Worm (Caenorhabditis elegans): ENCODE measurements around the gene rabr-1.
A peak's percentile ranks its signal among the peaks of the same experiment; 100 is the strongest.

The rabr-1 gene

ce11 chrX:2515224-2515623 is 19.2 kb downstream of the rabr-1 start, which contains the start of gene syg-1:
Gene syg-1, minus strand, starts transcription at chrX:2515324.
- TF ChIP-seq nhr-76 (tag; optimal IDR thresholded peaks at IDR 0.05) = no peak
- no peak for TF ChIP-seq pha-4 (tag; optimal IDR thresholded peaks at IDR 0.05)
- no peak for TF ChIP-seq ceh-43 (GFP tag; optimal IDR thresholded peaks at IDR 0.05)
- no peak for TF ChIP-seq ham-2 (GFP tag; optimal IDR thresholded peaks at IDR 0.05)
- no peak for TF ChIP-seq ceh-83 (GFP tag; optimal IDR thresholded peaks at IDR 0.05)
- no peak for TF ChIP-seq drap-1 (GFP tag; optimal IDR thresholded peaks at IDR 0.05)
- TF ChIP-seq unc-62 (GFP tag; optimal IDR thresholded peaks at IDR 0.05) = no peak
- no peak for TF ChIP-seq nhr-12 (tag; optimal IDR thresholded peaks at IDR 0.05)
- TF ChIP-seq M03D4.4 (tag; optimal IDR thresholded peaks at IDR 0.05) = no peak
- no peak for TF ChIP-seq snpc-4 (tag; optimal IDR thresholded peaks at IDR 0.05)

ce11 chrX:2516949-2517696 is 21.1 kb downstream of the rabr-1 start:
- no peak for TF ChIP-seq sem-2 (GFP tag; optimal IDR thresholded peaks at IDR 0.05)
- peak; percentile 75 for TF ChIP-seq ces-1 (GFP tag; optimal IDR thresholded peaks at IDR 0.05)

- peak; percentile 97 for TF ChIP-seq hlh-1 (tag; optimal IDR thresholded peaks at IDR 0.05)
- TF ChIP-seq unc-62 (GFP tag; optimal IDR thresholded peaks at IDR 0.05) = peak; percentile 32
- no peak for TF ChIP-seq snpc-4 (tag; optimal IDR thresholded peaks at IDR 0.05)
- TF ChIP-seq unc-120 (tag; optimal IDR thresholded peaks at IDR 0.05; ENCODE audit: poor library complexity, severe bottlenecking) = peak; percentile 40
- no peak for TF ChIP-seq bed-3 (GFP tag; optimal IDR thresholded peaks at IDR 0.05)
- TF ChIP-seq elt-3 (tag; optimal IDR thresholded peaks at IDR 0.05) = no peak
Observed at ce11 chrX:2520461-2520860, 24.5 kb downstream of the rabr-1 start.

ce11 chrX:2522658-2523057 is 26.7 kb downstream of the rabr-1 start:
- TF ChIP-seq ces-1 (GFP tag; optimal IDR thresholded peaks at IDR 0.05) (peak; percentile 51), nhr-28 (tag; optimal IDR thresholded peaks at IDR 0.05) (no peak)

- no peak for TF ChIP-seq zip-8 (tag; optimal IDR thresholded peaks at IDR 0.05)
- no peak for TF ChIP-seq hlh-1 (tag; optimal IDR thresholded peaks at IDR 0.05)
- no peak for TF ChIP-seq ceh-39 (tag; optimal IDR thresholded peaks at IDR 0.05)
- no peak for TF ChIP-seq unc-120 (tag; optimal IDR thresholded peaks at IDR 0.05; ENCODE audit: poor library complexity, severe bottlenecking)
- TF ChIP-seq flh-1 (GFP tag; optimal IDR thresholded peaks at IDR 0.05) = no peak
- no peak for TF ChIP-seq elt-1 (tag; optimal IDR thresholded peaks at IDR 0.05; ENCODE audit: borderline replicate concordance, insufficient read depth)
- no peak for TF ChIP-seq blmp-1 (tag; optimal IDR thresholded peaks at IDR 0.05)
- no peak for TF ChIP-seq ceh-83 (GFP tag; optimal IDR thresholded peaks at IDR 0.05)
- no peak for TF ChIP-seq snpc-4 (tag; optimal IDR thresholded peaks at IDR 0.05)
- TF ChIP-seq elt-3 (tag; optimal IDR thresholded peaks at IDR 0.05) = no peak
- no peak for TF ChIP-seq mep-1 (tag; optimal IDR thresholded peaks at IDR 0.05)
- TF ChIP-seq nhr-12 (tag; optimal IDR thresholded peaks at IDR 0.05) = no peak
- TF ChIP-seq nhr-28 (tag; optimal IDR thresholded peaks at IDR 0.05) = no peak
- no peak for TF ChIP-seq ztf-11 (tag; optimal IDR thresholded peaks at IDR 0.05)
- no peak for TF ChIP-seq M03D4.4 (tag; optimal IDR thresholded peaks at IDR 0.05)
Observed at ce11 chrX:2526078-2526477, 30.1 kb downstream of the rabr-1 start.

ce11 chrX:2527194-2527593 is 31.2 kb downstream of the rabr-1 start:
- TF ChIP-seq mab-5 (tag; optimal IDR thresholded peaks at IDR 0.05) (no peak), flh-1 (GFP tag; optimal IDR thresholded peaks at IDR 0.05) (no peak), elt-1 (tag; optimal IDR thresholded peaks at IDR 0.05; ENCODE audit: borderline replicate concordance, insufficient read depth) (no peak), nhr-237 (tag; optimal IDR thresholded peaks at IDR 0.05) (no peak), M03D4.4 (tag; optimal IDR thresholded peaks at IDR 0.05) (no peak), hlh-1 (tag; optimal IDR thresholded peaks at IDR 0.05) (no peak)

ce11 chrX:2527877-2528276 is 31.9 kb downstream of the rabr-1 start:
- peak; percentile 8 for TF ChIP-seq cnd-1 (tag; optimal IDR thresholded peaks at IDR 0.05)
- peak; percentile 45 for TF ChIP-seq sptf-1 (tag; optimal IDR thresholded peaks at IDR 0.05)
- TF ChIP-seq unc-120 (tag; optimal IDR thresholded peaks at IDR 0.05; ENCODE audit: poor library complexity, severe bottlenecking) = peak; percentile 37
- no peak for TF ChIP-seq blmp-1 (tag; optimal IDR thresholded peaks at IDR 0.05)
- TF ChIP-seq ces-1 (GFP tag; optimal IDR thresholded peaks at IDR 0.05) = no peak
